Fruit fly (Drosophila melanogaster): Measurements from ENCODE around the gene CIAPIN1.

Gene CIAPIN1

dm6 chr2L:14995594-14996463 lies 42.8 kb downstream of the CIAPIN1 start (continued):
- TF ChIP-seq Eip74EF (GFP tag; optimal IDR thresholded peaks at IDR 0.05) (peak in 1 of 2 experiments; percentile 93), nerfin-1 (tag; optimal IDR thresholded peaks at IDR 0.05) (peak; percentile 80), CG12299 (tag; optimal IDR thresholded peaks at IDR 0.05) (peak; percentile 82), fru (optimal IDR thresholded peaks at IDR 0.05) (no peak), danr (GFP tag; IDR thresholded peaks at IDR 0.05) (peak; percentile 84; the same call in 1 of the 2 replicates), mirr (GFP tag; optimal IDR thresholded peaks at IDR 0.05) (peak; percentile 62), grn (GFP tag; optimal IDR thresholded peaks at IDR 0.05) (peak; percentile 0), H2.0 (GFP tag; IDR thresholded peaks at IDR 0.05) (peak; percentile 85), phol (tag; optimal IDR thresholded peaks at IDR 0.05) (peak; percentile 95), CG4424 (GFP tag; optimal IDR thresholded peaks at IDR 0.05) (peak; percentile 90), CG12071 (GFP tag; optimal IDR thresholded peaks at IDR 0.05) (peak; percentile 59), stc (GFP tag; IDR thresholded peaks at IDR 0.05) (peak; percentile 96), chn (GFP tag; optimal IDR thresholded peaks at IDR 0.05) (peak; percentile 63), MESR4 (GFP tag; optimal IDR thresholded peaks at IDR 0.05) (peak; percentile 5), CG7963 (GFP tag; IDR thresholded peaks at IDR 0.05; ENCODE audit: partially characterized antibody) (no peak), B-H1 (GFP tag; IDR thresholded peaks at IDR 0.05) (peak; percentile 90), CG7786 (GFP tag; optimal IDR thresholded peaks at IDR 0.05) (peak; percentile 9), Xrp1 (GFP tag; IDR thresholded peaks at IDR 0.05) (peak; percentile 96), CoRest (tag; optimal IDR thresholded peaks at IDR 0.05) (peak; percentile 93), Sox100B (GFP tag; optimal IDR thresholded peaks at IDR 0.05) (peak; percentile 95), repo (GFP tag; optimal IDR thresholded peaks at IDR 0.05) (peak; percentile 43), CG2129 (GFP tag; IDR thresholded peaks at IDR 0.05; ENCODE audit: partially characterized antibody) (no peak), CG6854 (GFP tag; optimal IDR thresholded peaks at IDR 0.05) (peak; percentile 62), klu (GFP tag; IDR thresholded peaks at IDR 0.05) (peak; percentile 78), dysf (GFP tag; IDR thresholded peaks at IDR 0.05) (peak; percentile 91), fu2 (GFP tag; optimal IDR thresholded peaks at IDR 0.05) (no peak), TFAM (GFP tag; optimal IDR thresholded peaks at IDR 0.05) (peak; percentile 44), CG12391 (tag; optimal IDR thresholded peaks at IDR 0.05) (peak; percentile 97), CG12942 (GFP tag; optimal IDR thresholded peaks at IDR 0.05) (peak; percentile 86), CG17359 (tag; optimal IDR thresholded peaks at IDR 0.05) (peak; percentile 96), zfh2 (GFP tag; optimal IDR thresholded peaks at IDR 0.05) (no peak), dan (GFP tag; IDR thresholded peaks at IDR 0.05) (no peak), sima (GFP tag; optimal IDR thresholded peaks at IDR 0.05) (no peak), Dref (GFP tag; IDR thresholded peaks at IDR 0.05) (no peak), CG6654 (GFP tag; optimal IDR thresholded peaks at IDR 0.05) (peak; percentile 48), p53 (GFP tag; optimal IDR thresholded peaks at IDR 0.05) (no peak), CG17328 (GFP tag; IDR thresholded peaks at IDR 0.05) (peak; percentile 95), CTCF (GFP tag; optimal IDR thresholded peaks at IDR 0.05) (peak; percentile 23), CG6683 (GFP tag; optimal IDR thresholded peaks at IDR 0.05) (peak; percentile 84), chinmo (GFP tag; IDR thresholded peaks at IDR 0.05; ENCODE audit: partially characterized antibody) (peak; percentile 86; the same call in 1 of the 4 replicates), CG18262 (tag; optimal IDR thresholded peaks at IDR 0.05) (peak; percentile 94), az2 (GFP tag; optimal IDR thresholded peaks at IDR 0.05) (peak; percentile 90), CG7271 (tag; optimal IDR thresholded peaks at IDR 0.05) (peak; percentile 59), luna (GFP tag; optimal IDR thresholded peaks at IDR 0.05) (no peak), CG9727 (GFP tag; optimal IDR thresholded peaks at IDR 0.05) (peak; percentile 92), CG10147 (GFP tag; optimal IDR thresholded peaks at IDR 0.05) (peak; percentile 78), vvl (GFP tag; IDR thresholded peaks at IDR 0.05) (peak; percentile 97), CG4404 (GFP tag; IDR thresholded peaks at IDR 0.05) (peak; percentile 72), abd-A (tag; optimal IDR thresholded peaks at IDR 0.05) (peak; percentile 98), Tbp (GFP tag; optimal IDR thresholded peaks at IDR 0.05) (no peak)
